Fruit fly (Drosophila melanogaster) whole organism, embryonic: ENCODE measurements around the gene Mgstl.

Experiments
- CG10267 ChIP-seq: fragments of 200-800 bp; sonication (Bioruptor generic); optimal IDR thresholded peaks from 2 replicates; lab custom pipeline; 2018; ENCODE audit warnings: missing biosample characterization, mild to moderate bottlenecking, missing genetic modification characterization, moderate library complexity
- CG10274 ChIP-seq: fragments of 200-800 bp; sonication (Bioruptor generic); optimal IDR thresholded peaks from 3 replicates; lab custom pipeline; 2017; ENCODE audit warnings: missing biosample characterization, mild to moderate bottlenecking, missing genetic modification characterization
- CG11398 ChIP-seq: fragments of 200-800 bp; sonication (Bioruptor generic); optimal IDR thresholded peaks from 2 replicates; lab custom pipeline; 2016; ENCODE audit warnings: missing biosample characterization, missing genetic modification characterization
- CG11695 ChIP-seq: fragments of 200-800 bp; sonication (Bioruptor generic); IDR thresholded peaks from 3 replicates; pipeline ENCODE4 v1.3.6; 2022; ENCODE audit warnings: missing biosample characterization, missing genetic modification characterization
- CG12299 ChIP-seq: fragments of 200-800 bp; sonication (Bioruptor generic); optimal IDR thresholded peaks from 2 replicates; lab custom pipeline; 2018; ENCODE audit warnings: missing biosample characterization, mild to moderate bottlenecking, missing genetic modification characterization
- CG12744 ChIP-seq: fragments of 200-800 bp; sonication (Bioruptor generic); optimal IDR thresholded peaks from 2 replicates; lab custom pipeline; 2016; ENCODE audit warnings: missing biosample characterization, missing genetic modification characterization
- CG12942 ChIP-seq: fragments of 200-800 bp; sonication (Bioruptor generic); optimal IDR thresholded peaks from 3 replicates; lab custom pipeline; 2016; ENCODE audit warnings: missing biosample characterization, missing genetic modification characterization
- CG13287 ChIP-seq: fragments of 200-800 bp; sonication (Bioruptor generic); IDR thresholded peaks from 2 replicates; pipeline ENCODE4 v1.3.6; 2022; ENCODE audit warnings: missing biosample characterization, missing genetic modification characterization; ENCODE audit not compliant: partially characterized antibody
- CG14014 ChIP-seq: fragments of 200-800 bp; sonication (Bioruptor generic); IDR thresholded peaks from 2 replicates; pipeline ENCODE4 v1.3.6; 2022; ENCODE audit warnings: missing biosample characterization, missing genetic modification characterization
- CG1529 ChIP-seq: fragments of 200-800 bp; sonication (Bioruptor generic); optimal IDR thresholded peaks from 3 replicates; lab custom pipeline; 2018; ENCODE audit warnings: missing biosample characterization, missing genetic modification characterization
- CG1647 ChIP-seq: fragments of 200-800 bp; sonication (Bioruptor generic); optimal IDR thresholded peaks from 3 replicates; lab custom pipeline; 2016; ENCODE audit warnings: missing biosample characterization, missing genetic modification characterization
- CG42726 ChIP-seq: fragments of 200-800 bp; sonication (Bioruptor generic); IDR thresholded peaks from 2 replicates; pipeline ENCODE4 v1.3.6; 2022; ENCODE audit warnings: missing biosample characterization, missing genetic modification characterization; ENCODE audit not compliant: partially characterized antibody
- CG4404 ChIP-seq: fragments of 200-800 bp; sonication (Bioruptor generic); IDR thresholded peaks from 2 replicates; pipeline ENCODE4 v1.3.6; 2022; ENCODE audit warnings: missing biosample characterization, missing genetic modification characterization
- CG6272 ChIP-seq: fragments of 200-800 bp; sonication (Bioruptor generic); IDR thresholded peaks from 2 replicates; pipeline ENCODE4 v1.3.6; 2022; ENCODE audit warnings: missing biosample characterization, missing genetic modification characterization
- CoRest ChIP-seq: fragments of 200-800 bp; sonication (Bioruptor generic); optimal IDR thresholded peaks from 3 replicates; lab custom pipeline; 2018; ENCODE audit warnings: missing biosample characterization, mild to moderate bottlenecking, missing genetic modification characterization, moderate library complexity
- Dip2 ChIP-seq: fragments of 200-800 bp; sonication (Bioruptor generic); IDR thresholded peaks from 2 replicates; pipeline ENCODE4 v1.3.6; 2022; ENCODE audit warnings: missing biosample characterization, missing genetic modification characterization
- Doc2 ChIP-seq: fragments of 200-800 bp; sonication (Bioruptor generic); IDR thresholded peaks from 2 replicates; pipeline ENCODE4 v1.3.6; 2022; ENCODE audit warnings: missing biosample characterization, missing genetic modification characterization
- NC2α ChIP-seq: fragments of 200-800 bp; sonication (Bioruptor generic); optimal IDR thresholded peaks from 2 replicates; lab custom pipeline; 2016; ENCODE audit warnings: missing biosample characterization, missing genetic modification characterization
- NC2β ChIP-seq: fragments of 200-800 bp; sonication (Bioruptor generic); optimal IDR thresholded peaks from 2 replicates; lab custom pipeline; 2016; ENCODE audit warnings: missing biosample characterization, missing genetic modification characterization
- Oli ChIP-seq: fragments of 200-800 bp; sonication (Bioruptor generic); optimal IDR thresholded peaks from 2 replicates; lab custom pipeline; 2018; ENCODE audit warnings: missing biosample characterization, mild to moderate bottlenecking, missing genetic modification characterization, moderate library complexity
- Poxn ChIP-seq: fragments of 200-800 bp; sonication (Bioruptor generic); IDR thresholded peaks from 2 replicates; pipeline ENCODE4 v1.3.6; 2022; ENCODE audit warnings: missing biosample characterization, missing genetic modification characterization
- Ssrp ChIP-seq: fragments of 200-800 bp; sonication (Bioruptor generic); optimal IDR thresholded peaks from 2 replicates; lab custom pipeline; 2018; ENCODE audit warnings: missing biosample characterization, mild to moderate bottlenecking, missing genetic modification characterization, moderate library complexity
- ab ChIP-seq: fragments of 200-800 bp; sonication (Bioruptor generic); optimal IDR thresholded peaks from 2 replicates; lab custom pipeline; 2016; ENCODE audit warnings: missing biosample characterization, missing genetic modification characterization
- ac ChIP-seq: fragments of 200-800 bp; sonication (Bioruptor generic); optimal IDR thresholded peaks from 3 replicates; lab custom pipeline; 2017; ENCODE audit warnings: missing biosample characterization, mild to moderate bottlenecking, missing genetic modification characterization
- ase ChIP-seq: fragments of 200-800 bp; sonication (Bioruptor generic); IDR thresholded peaks from 3 replicates; pipeline ENCODE4 v1.3.6; 2022; ENCODE audit warnings: missing biosample characterization, missing genetic modification characterization
- bigmax ChIP-seq: fragments of 200-800 bp; sonication (Bioruptor generic); optimal IDR thresholded peaks from 2 replicates; lab custom pipeline; 2018; ENCODE audit warnings: missing biosample characterization, mild to moderate bottlenecking, missing genetic modification characterization
- bsh ChIP-seq, 2 experiments: fragments of 200-800 bp; sonication (Bioruptor generic); optimal IDR thresholded peaks; 2 replicates each; lab custom pipeline; 2017 to 2018; ENCODE audit warnings: mild to moderate bottlenecking in 2 of 2, missing biosample characterization in 2 of 2, missing genetic modification characterization in 2 of 2, moderate library complexity in 1 of 2
- crc ChIP-seq: fragments of 200-800 bp; sonication (Bioruptor generic); optimal IDR thresholded peaks from 2 replicates; lab custom pipeline; 2016; ENCODE audit warnings: missing biosample characterization, missing genetic modification characterization
- crol ChIP-seq: fragments of 200-800 bp; sonication (Bioruptor generic); IDR thresholded peaks from 2 replicates; pipeline ENCODE4 v1.3.6; 2022; ENCODE audit warnings: missing biosample characterization, missing genetic modification characterization
- cwo ChIP-seq: fragments of 200-800 bp; sonication (Bioruptor generic); optimal IDR thresholded peaks from 3 replicates; lab custom pipeline; 2017; ENCODE audit warnings: missing biosample characterization, missing genetic modification characterization, mild to moderate bottlenecking, moderate library complexity, missing genetic modification reagents
- dan ChIP-seq: fragments of 200-800 bp; sonication (Bioruptor generic); IDR thresholded peaks from 2 replicates; pipeline ENCODE4 v1.3.6; 2022; ENCODE audit warnings: missing biosample characterization, missing genetic modification characterization
- dmrt11E ChIP-seq: fragments of 200-800 bp; sonication (Bioruptor generic); optimal IDR thresholded peaks from 3 replicates; lab custom pipeline; 2018; ENCODE audit warnings: missing biosample characterization, mild to moderate bottlenecking, missing genetic modification characterization, moderate library complexity
- eve ChIP-seq, 2 experiments: fragments of >200 bp; optimal IDR thresholded peaks; 2 replicates each; lab custom pipeline; 2017; ENCODE audit warnings: missing biosample characterization in 2 of 2, missing genetic modification characterization in 2 of 2
- eyg ChIP-seq: fragments of 200-800 bp; sonication (Bioruptor generic); optimal IDR thresholded peaks from 3 replicates; lab custom pipeline; 2016; ENCODE audit warnings: missing biosample characterization, missing genetic modification characterization
- fd64A ChIP-seq: fragments of 200-800 bp; sonication (Bioruptor generic); optimal IDR thresholded peaks from 3 replicates; lab custom pipeline; 2018; ENCODE audit warnings: missing biosample characterization, mild to moderate bottlenecking, missing genetic modification characterization
- fd96Cb ChIP-seq: fragments of 200-800 bp; sonication (Bioruptor generic); optimal IDR thresholded peaks from 2 replicates; lab custom pipeline; 2018; ENCODE audit warnings: missing biosample characterization, mild to moderate bottlenecking, missing genetic modification characterization, moderate library complexity
- gsb ChIP-seq: fragments of 200-800 bp; sonication (Bioruptor generic); IDR thresholded peaks from 2 replicates; pipeline ENCODE4 v1.3.6; 2022; ENCODE audit warnings: missing biosample characterization, missing genetic modification characterization
- ind ChIP-seq: fragments of 200-800 bp; sonication (Bioruptor generic); optimal IDR thresholded peaks from 3 replicates; lab custom pipeline; 2016; ENCODE audit warnings: missing biosample characterization, missing genetic modification characterization
- jing ChIP-seq: fragments of 200-800 bp; sonication (Bioruptor generic); optimal IDR thresholded peaks from 2 replicates; lab custom pipeline; 2018; ENCODE audit warnings: missing biosample characterization, mild to moderate bottlenecking, missing genetic modification characterization
- nerfin-2 ChIP-seq: fragments of 200-800 bp; sonication (Bioruptor generic); IDR thresholded peaks from 2 replicates; pipeline ENCODE4 v1.3.6; 2022; ENCODE audit warnings: missing biosample characterization, missing genetic modification characterization; ENCODE audit not compliant: partially characterized antibody
- pita ChIP-seq: fragments of 200-800 bp; sonication (Bioruptor generic); optimal IDR thresholded peaks from 2 replicates; lab custom pipeline; 2017; ENCODE audit warnings: missing biosample characterization, mild to moderate bottlenecking, missing genetic modification characterization
- psq ChIP-seq: fragments of 200-800 bp; sonication (Bioruptor generic); optimal IDR thresholded peaks from 2 replicates; lab custom pipeline; 2017; ENCODE audit warnings: missing biosample characterization, missing genetic modification characterization
- sim ChIP-seq: fragments of 200-800 bp; sonication (Bioruptor generic); IDR thresholded peaks from 2 replicates; pipeline ENCODE4 v1.3.6; 2022; ENCODE audit warnings: missing biosample characterization, missing genetic modification characterization
- sima ChIP-seq: fragments of 200-800 bp; sonication (Bioruptor generic); optimal IDR thresholded peaks from 2 replicates; lab custom pipeline; 2016; ENCODE audit warnings: missing biosample characterization, missing genetic modification characterization
- slbo ChIP-seq: fragments of 200-800 bp; sonication (Bioruptor generic); IDR thresholded peaks from 2 replicates; pipeline ENCODE4 v1.3.6; 2022; ENCODE audit warnings: missing biosample characterization, missing genetic modification characterization
- slp2 ChIP-seq: fragments of 200-800 bp; sonication (Bioruptor generic); optimal IDR thresholded peaks from 2 replicates; lab custom pipeline; 2016; ENCODE audit warnings: missing biosample characterization, missing genetic modification characterization
- so ChIP-seq: fragments of 200-800 bp; sonication (Bioruptor generic); IDR thresholded peaks from 3 replicates; pipeline ENCODE4 v1.3.6; 2022; ENCODE audit warnings: missing biosample characterization, missing genetic modification characterization
- tin ChIP-seq: fragments of 200-800 bp; sonication (Bioruptor generic); optimal IDR thresholded peaks from 3 replicates; lab custom pipeline; 2016; ENCODE audit warnings: missing biosample characterization, missing genetic modification characterization
- zf30C ChIP-seq: fragments of 200-800 bp; sonication (Bioruptor generic); optimal IDR thresholded peaks from 3 replicates; lab custom pipeline; 2018; ENCODE audit warnings: missing biosample characterization, mild to moderate bottlenecking, missing genetic modification characterization
- zfh2 ChIP-seq: fragments of 200-800 bp; sonication (Bioruptor generic); optimal IDR thresholded peaks from 2 replicates; lab custom pipeline; 2016; ENCODE audit warnings: missing biosample characterization, missing genetic modification characterization

Mgstl gene

dm6 chrX:21044831-21045447 is 3.0 kb downstream of the Mgstl start, which contains the start of gene Cbs (continued):
- peak; percentile 32 for TF ChIP-seq fd96Cb
- no peak for TF ChIP-seq sima (GFP tag; lab: Kevin White, UChicago)
- TF ChIP-seq eyg (GFP tag; lab: Kevin White, UChicago): no peak
- peak; percentile 16 for TF ChIP-seq CG10274 (GFP tag; lab: Kevin White, UChicago)
- TF ChIP-seq tin (GFP tag; lab: Kevin White, UChicago): peak; percentile 54
- TF ChIP-seq ind: peak; percentile 56
- no peak for TF ChIP-seq CG1529 (GFP tag; lab: Kevin White, UChicago)
- TF ChIP-seq CG12942 (GFP tag; lab: Kevin White, UChicago): peak; percentile 47
- TF ChIP-seq CG4404 (GFP tag; lab: Robert Waterston, UW): no peak
- TF ChIP-seq CG13287 (GFP tag; lab: Robert Waterston, UW): peak; percentile 13; the same call in 1 of the 2 replicates
- TF ChIP-seq crol (GFP tag; lab: Robert Waterston, UW): no peak
- TF ChIP-seq Oli (tag; lab: Kevin White, UChicago): peak; percentile 79
- no peak for TF ChIP-seq Doc2
- no peak for TF ChIP-seq CG11398 (GFP tag; lab: Kevin White, UChicago)
- TF ChIP-seq ab (GFP tag; lab: Kevin White, UChicago): no peak
- no peak for TF ChIP-seq jing (GFP tag; lab: Kevin White, UChicago)
- peak; percentile 15 for TF ChIP-seq psq
- TF ChIP-seq zfh2 (GFP tag; lab: Kevin White, UChicago): peak; percentile 24
- no peak for TF ChIP-seq bigmax
- TF ChIP-seq eve (GFP tag; optimal IDR thresholded peaks at IDR 0.05; lab: Kevin White, UChicago): no peak
- TF ChIP-seq CG11695 (GFP tag; lab: Robert Waterston, UW): peak; percentile 70
- peak; percentile 49 for TF ChIP-seq CG10267
- peak; percentile 53 for TF ChIP-seq dmrt11E
- no peak for TF ChIP-seq ac (GFP tag; lab: Kevin White, UChicago)
- no peak for TF ChIP-seq NC2α
- peak; percentile 86 for TF ChIP-seq slbo (GFP tag; lab: Robert Waterston, UW)
- TF ChIP-seq CG12744: no peak
- TF ChIP-seq so (GFP tag; lab: Robert Waterston, UW): peak; percentile 66; the same call in 2 of the 3 replicates
- TF ChIP-seq Poxn (GFP tag; lab: Robert Waterston, UW): peak; percentile 43; the same call in 1 of the 2 replicates
- no peak for TF ChIP-seq CG1647 (GFP tag; lab: Kevin White, UChicago)
- TF ChIP-seq Dip2 (GFP tag; lab: Robert Waterston, UW): no peak
- no peak for TF ChIP-seq CG42726 (GFP tag; lab: Robert Waterston, UW)
- TF ChIP-seq CoRest (tag; lab: Kevin White, UChicago): peak; percentile 74
- TF ChIP-seq nerfin-2: no peak
- peak; percentile 65 for TF ChIP-seq cwo (GFP tag; lab: Kevin White, UChicago)
- TF ChIP-seq CG14014 (GFP tag; lab: Robert Waterston, UW): peak; percentile 57
- TF ChIP-seq CG6272 (GFP tag; lab: Robert Waterston, UW): peak; percentile 69
- TF ChIP-seq gsb (GFP tag; lab: Robert Waterston, UW): peak; percentile 44; the same call in 1 of the 2 replicates
- no peak for TF ChIP-seq dan
- no peak for TF ChIP-seq slp2 (GFP tag; lab: Kevin White, UChicago)
- TF ChIP-seq zf30C (GFP tag; lab: Kevin White, UChicago): no peak
- 0 out of 2 replicates have a peak, but pooled peaks have one; percentile 52 for TF ChIP-seq sim
- TF ChIP-seq CG12299: no peak
- TF ChIP-seq Ssrp (tag; lab: Kevin White, UChicago): peak; percentile 52
- peak in 1 of 2 experiments; percentile 59 for TF ChIP-seq bsh (GFP tag; optimal IDR thresholded peaks at IDR 0.05; lab: Kevin White, UChicago)
- no peak for TF ChIP-seq fd64A
- no peak for TF ChIP-seq pita (GFP tag; lab: Kevin White, UChicago)
- no peak for TF ChIP-seq NC2β (GFP tag; lab: Kevin White, UChicago)
- no peak for TF ChIP-seq crc (GFP tag; lab: Kevin White, UChicago)
- peak; percentile 57; the same call in 1 of the 3 replicates for TF ChIP-seq ase (GFP tag; lab: Robert Waterston, UW)
